Fruit fly (Drosophila melanogaster) Kc167 (cell line): ENCODE data around the gene CG8565.

Source experiments
- Myc ChIP-seq: fragments of >200 bp; optimal IDR thresholded peaks from 2 replicates; lab custom pipeline; 2017; ENCODE audit warnings: missing external identifiers
- Sin3A ChIP-seq: fragments of >200 bp; optimal IDR thresholded peaks from 2 replicates; lab custom pipeline; 2018; ENCODE audit warnings: missing external identifiers
- h ChIP-seq: fragments of >200 bp; optimal IDR thresholded peaks from 3 replicates; lab custom pipeline; 2018; ENCODE audit warnings: missing external identifiers
- insv ChIP-seq: fragments of >200 bp; optimal IDR thresholded peaks from 3 replicates; lab custom pipeline; 2018; ENCODE audit warnings: missing external identifiers
- psq ChIP-seq: fragments of >200 bp; optimal IDR thresholded peaks from 2 replicates; lab custom pipeline; 2017; ENCODE audit warnings: missing external identifiers
- ttk ChIP-seq: sonication (Bioruptor generic); optimal IDR thresholded peaks from 2 replicates; lab custom pipeline; 2017; ENCODE audit warnings: missing external identifiers

The CG8565 gene

dm6 chrX:15811666-15812614 is 25.7 kb upstream of the CG8565 start:
- no peak for TF ChIP-seq ttk (lab: Kevin White, UChicago)

dm6 chrX:15812615-15812995 is 25.0 kb upstream of the CG8565 start:
- TF ChIP-seq Sin3A (lab: Kevin White, UChicago) = no peak
- TF ChIP-seq insv (lab: Kevin White, UChicago) = no peak
- no peak for TF ChIP-seq Myc (lab: Kevin White, UChicago)
- TF ChIP-seq psq (lab: Kevin White, UChicago) = no peak
- TF ChIP-seq ttk (lab: Kevin White, UChicago) = no peak
- TF ChIP-seq h = no peak

- TF ChIP-seq insv (lab: Kevin White, UChicago) (no peak), Sin3A (lab: Kevin White, UChicago) (no peak), ttk (lab: Kevin White, UChicago) (no peak), Myc (lab: Kevin White, UChicago) (no peak)
These were observed 24.4 kb upstream of the CG8565 start for dm6 chrX:15813224-15813623.

- TF ChIP-seq Myc (lab: Kevin White, UChicago) (no peak), h (no peak), Sin3A (lab: Kevin White, UChicago) (no peak), insv (lab: Kevin White, UChicago) (no peak), ttk (lab: Kevin White, UChicago) (no peak), psq (lab: Kevin White, UChicago) (no peak)
These were observed 23.1 kb upstream of the CG8565 start for dm6 chrX:15814485-15814884.

dm6 chrX:15816127-15816526 is 21.5 kb upstream of the CG8565 start:
- TF ChIP-seq Sin3A (lab: Kevin White, UChicago) = no peak
- TF ChIP-seq Myc (lab: Kevin White, UChicago) = no peak
- TF ChIP-seq psq (lab: Kevin White, UChicago) = no peak
- no peak for TF ChIP-seq ttk (lab: Kevin White, UChicago)
- TF ChIP-seq insv (lab: Kevin White, UChicago) = no peak
- no peak for TF ChIP-seq h

- no peak for TF ChIP-seq Sin3A (lab: Kevin White, UChicago)
- TF ChIP-seq Myc (lab: Kevin White, UChicago) = no peak
- no peak for TF ChIP-seq insv (lab: Kevin White, UChicago)
- TF ChIP-seq psq (lab: Kevin White, UChicago) = no peak
- no peak for TF ChIP-seq ttk (lab: Kevin White, UChicago)
- no peak for TF ChIP-seq h
These were observed 20.7 kb upstream of the CG8565 start for dm6 chrX:15816905-15817304.

- TF ChIP-seq Myc (lab: Kevin White, UChicago) (no peak), h (no peak), ttk (lab: Kevin White, UChicago) (no peak), Sin3A (lab: Kevin White, UChicago) (no peak), insv (lab: Kevin White, UChicago) (no peak), psq (lab: Kevin White, UChicago) (no peak)
These were observed 19.8 kb upstream of the CG8565 start for dm6 chrX:15817823-15818222.

- TF ChIP-seq psq (lab: Kevin White, UChicago) (no peak), Sin3A (lab: Kevin White, UChicago) (no peak), ttk (lab: Kevin White, UChicago) (no peak), insv (lab: Kevin White, UChicago) (no peak), Myc (lab: Kevin White, UChicago) (no peak), h (no peak)
These were observed 18.9 kb upstream of the CG8565 start for dm6 chrX:15818608-15819184.

dm6 chrX:15822363-15822762 is 15.3 kb upstream of the CG8565 start:
- TF ChIP-seq Myc (lab: Kevin White, UChicago) (no peak), insv (lab: Kevin White, UChicago) (no peak)

dm6 chrX:15833957-15834356 is 3.7 kb upstream of the CG8565 start:
- no peak for TF ChIP-seq ttk (lab: Kevin White, UChicago)
- TF ChIP-seq psq (lab: Kevin White, UChicago) = no peak
- no peak for TF ChIP-seq insv (lab: Kevin White, UChicago)
- no peak for TF ChIP-seq Myc (lab: Kevin White, UChicago)
- TF ChIP-seq h = no peak
- TF ChIP-seq Sin3A (lab: Kevin White, UChicago) = no peak

dm6 chrX:15834594-15835236 is 2.9 kb upstream of the CG8565 start:
- TF ChIP-seq h (no peak), psq (lab: Kevin White, UChicago) (no peak), ttk (lab: Kevin White, UChicago) (no peak), insv (lab: Kevin White, UChicago) (no peak), Sin3A (lab: Kevin White, UChicago) (no peak)

- no peak for TF ChIP-seq h
These were observed 2.2 kb upstream of the CG8565 start, which contains the start of gene Chc for dm6 chrX:15835393-15835792. Chc (minus strand) TSS chrX:15835490.
